Fruit fly (Drosophila melanogaster): ENCODE measurements around the gene CG18549.
A peak's percentile ranks its signal among the peaks of the same experiment; 100 is the strongest.

The CG18549 gene

DNA sequence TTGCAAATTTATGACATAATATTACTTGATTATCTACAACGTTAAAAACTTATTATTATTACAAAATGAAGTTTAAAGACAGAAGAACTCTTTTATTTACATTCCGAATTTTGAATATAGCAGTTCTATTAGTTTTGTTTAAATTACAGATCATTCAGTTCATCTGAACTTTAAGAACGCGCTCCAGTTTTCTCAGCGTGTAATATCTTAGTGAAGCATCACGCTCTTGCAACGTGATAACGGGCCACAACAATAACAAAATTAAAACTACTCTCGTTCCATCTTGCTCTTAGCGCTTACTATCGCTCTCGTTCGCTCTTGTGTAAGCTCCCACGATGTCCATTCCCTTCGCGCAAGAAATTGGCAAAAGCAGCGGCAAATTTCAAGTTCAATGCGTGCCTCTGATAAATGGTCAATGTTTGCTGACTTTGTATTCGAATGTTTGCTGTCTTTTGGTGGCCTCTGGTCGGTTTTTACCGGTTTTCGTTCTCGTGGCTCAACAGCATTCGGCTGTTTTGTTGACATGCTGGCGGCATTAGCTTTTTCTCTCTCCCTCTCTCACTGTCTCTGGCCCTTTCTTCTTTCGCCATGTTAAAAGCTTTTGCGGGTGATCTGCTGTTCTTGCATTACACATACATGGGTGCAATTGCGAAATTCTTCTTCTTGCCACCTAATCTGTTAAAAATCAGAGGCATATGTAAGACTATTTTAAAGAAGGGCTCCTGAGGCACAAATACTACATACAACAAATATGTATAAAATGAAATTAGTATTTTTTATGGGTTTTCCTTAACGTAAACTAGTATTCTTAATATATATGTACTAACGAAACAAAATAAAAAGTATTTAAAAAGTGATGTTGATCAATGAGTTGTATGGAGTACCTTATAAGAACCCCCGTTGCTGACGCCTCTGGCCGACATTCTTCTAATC lies 6.2 kb upstream of the CG18549 start (continued):
- TF ChIP-seq bab2 (GFP tag; optimal IDR thresholded peaks at IDR 0.05): no peak
- TF ChIP-seq ap (GFP tag; IDR thresholded peaks at IDR 0.05): no peak
- no peak for TF ChIP-seq Awh (GFP tag; IDR thresholded peaks at IDR 0.05)
- peak; percentile 23 for TF ChIP-seq nom (GFP tag; optimal IDR thresholded peaks at IDR 0.05)
- no peak for TF ChIP-seq sim (GFP tag; IDR thresholded peaks at IDR 0.05)
- no peak for TF ChIP-seq ttk (GFP tag; IDR thresholded peaks at IDR 0.05)
- 0 out of 3 replicates have a peak, but pooled peaks have one; percentile 7 for TF ChIP-seq CG17361 (GFP tag; IDR thresholded peaks at IDR 0.05)
- no peak for TF ChIP-seq CG14441 (GFP tag; IDR thresholded peaks at IDR 0.05)
- TF ChIP-seq Jarid2 (GFP tag; optimal IDR thresholded peaks at IDR 0.05): no peak
- no peak for TF ChIP-seq tup (GFP tag; optimal IDR thresholded peaks at IDR 0.05)
- no peak for TF ChIP-seq kah (GFP tag; optimal IDR thresholded peaks at IDR 0.05)
- TF ChIP-seq Usf (GFP tag; optimal IDR thresholded peaks at IDR 0.05): peak; percentile 33
- no peak for TF ChIP-seq chn (GFP tag; optimal IDR thresholded peaks at IDR 0.05)
- no peak for TF ChIP-seq nerfin-1 (tag; optimal IDR thresholded peaks at IDR 0.05)
- no peak for TF ChIP-seq schlank (tag; optimal IDR thresholded peaks at IDR 0.05)
- no peak for TF ChIP-seq CG11456 (GFP tag; IDR thresholded peaks at IDR 0.05)
- TF ChIP-seq crp (GFP tag; optimal IDR thresholded peaks at IDR 0.05): no peak
- no peak for TF ChIP-seq Bgb (GFP tag; IDR thresholded peaks at IDR 0.05; ENCODE audit: partially characterized antibody)
- peak; percentile 12 for TF ChIP-seq tap (tag; optimal IDR thresholded peaks at IDR 0.05)
- TF ChIP-seq CG4424 (GFP tag; optimal IDR thresholded peaks at IDR 0.05): no peak
- no peak for TF ChIP-seq CG2116 (GFP tag; optimal IDR thresholded peaks at IDR 0.05)
- no peak for TF ChIP-seq tna (GFP tag; IDR thresholded peaks at IDR 0.05; ENCODE audit: partially characterized antibody)
- no peak for TF ChIP-seq CG7745 (tag; optimal IDR thresholded peaks at IDR 0.05)
- TF ChIP-seq Ets97D (GFP tag; optimal IDR thresholded peaks at IDR 0.05): no peak
- TF ChIP-seq hth (optimal IDR thresholded peaks at IDR 0.05): no peak
- TF ChIP-seq Ets65A (GFP tag): no peak
- no peak for TF ChIP-seq CG8089 (GFP tag; optimal IDR thresholded peaks at IDR 0.05)
- no peak for TF ChIP-seq Hr3 (GFP tag; optimal IDR thresholded peaks at IDR 0.05)
- peak; percentile 21 for TF ChIP-seq CG18262 (tag; optimal IDR thresholded peaks at IDR 0.05)
- TF ChIP-seq CG12744 (GFP tag; optimal IDR thresholded peaks at IDR 0.05): no peak
- no peak for TF ChIP-seq sc (optimal IDR thresholded peaks at IDR 0.05)
- no peak for TF ChIP-seq sc (GFP tag; optimal IDR thresholded peaks at IDR 0.05)
- no peak for TF ChIP-seq CG9609 (GFP tag; optimal IDR thresholded peaks at IDR 0.05)
- TF ChIP-seq CG9876 (GFP tag; optimal IDR thresholded peaks at IDR 0.05): no peak
- no peak for TF ChIP-seq ems (GFP tag; optimal IDR thresholded peaks at IDR 0.05)
- no peak for TF ChIP-seq TFAM (GFP tag; optimal IDR thresholded peaks at IDR 0.05)
- peak; percentile 34 for TF ChIP-seq CG13894 (tag; optimal IDR thresholded peaks at IDR 0.05)
- no peak for TF ChIP-seq CG33557 (GFP tag; optimal IDR thresholded peaks at IDR 0.05)
- TF ChIP-seq CG13296 (GFP tag; optimal IDR thresholded peaks at IDR 0.05): peak; percentile 9
- TF ChIP-seq CG10274 (GFP tag; optimal IDR thresholded peaks at IDR 0.05): no peak
- TF ChIP-seq CG11504 (tag; optimal IDR thresholded peaks at IDR 0.05): peak; percentile 58
- TF ChIP-seq eyg (GFP tag; optimal IDR thresholded peaks at IDR 0.05): no peak

Measured in whole organism, embryonic.